Worm (Caenorhabditis elegans): ENCODE data around the gene nas-28.
A peak's percentile ranks its signal among the peaks of the same experiment; 100 is the strongest.

ce11 chrIII:6158642-6159475 is 24.2 kb downstream of the nas-28 start, which contains the start of gene nfm-1:
- TF ChIP-seq flt-1 (GFP tag; IDR thresholded peaks at IDR 0.05) (peak; percentile 93), F13C5.2 (tag; optimal IDR thresholded peaks at IDR 0.05) (peak; percentile 92), hmg-4 (GFP tag; optimal IDR thresholded peaks at IDR 0.05) (peak; percentile 88), sea-1 (GFP tag; conservative IDR thresholded peaks at IDR 0.05) (peak; percentile 94), scrt-1 (GFP tag; IDR thresholded peaks at IDR 0.05) (peak; percentile 95), ama-1 (optimal IDR thresholded peaks at IDR 0.05) (no peak), tbx-11 (GFP tag; IDR thresholded peaks at IDR 0.05) (peak; percentile 87)
